Fruit fly (Drosophila melanogaster) whole organism, embryonic: ENCODE measurements around the gene Pss.
A peak's percentile ranks its signal among the peaks of the same experiment; 100 is the strongest.

Experiments
- Aef1 ChIP-seq: fragments of 200-800 bp; sonication (Bioruptor generic); IDR thresholded peaks from 3 replicates; pipeline ENCODE4 v1.3.6; 2022; ENCODE audit warnings: missing biosample characterization, missing genetic modification characterization
- CG10366 ChIP-seq: fragments of 200-800 bp; sonication (Bioruptor generic); IDR thresholded peaks from 2 replicates; pipeline ENCODE4 v1.3.6; 2022; ENCODE audit warnings: missing biosample characterization, missing genetic modification characterization
- CG11723 ChIP-seq: fragments of 200-800 bp; sonication (Bioruptor generic); optimal IDR thresholded peaks from 2 replicates; lab custom pipeline; 2017; ENCODE audit warnings: missing biosample characterization, mild to moderate bottlenecking, missing genetic modification characterization
- CG12659 ChIP-seq: fragments of 200-800 bp; sonication (Bioruptor generic); optimal IDR thresholded peaks from 3 replicates; lab custom pipeline; 2017; ENCODE audit warnings: mild to moderate bottlenecking, missing biosample characterization, missing genetic modification reagents, missing genetic modification characterization
- CG12769 ChIP-seq: fragments of 200-800 bp; sonication (Bioruptor generic); optimal IDR thresholded peaks from 2 replicates; lab custom pipeline; 2019; ENCODE audit warnings: missing biosample characterization, mild to moderate bottlenecking, missing genetic modification characterization, moderate library complexity
- CG13624 ChIP-seq: fragments of 200-800 bp; sonication (Bioruptor generic); optimal IDR thresholded peaks from 2 replicates; lab custom pipeline; 2016; ENCODE audit warnings: missing biosample characterization, missing genetic modification characterization
- CG1647 ChIP-seq: fragments of 200-800 bp; sonication (Bioruptor generic); optimal IDR thresholded peaks from 3 replicates; lab custom pipeline; 2016; ENCODE audit warnings: missing biosample characterization, missing genetic modification characterization
- CG18619 ChIP-seq: fragments of 200-800 bp; sonication (Bioruptor generic); optimal IDR thresholded peaks from 3 replicates; lab custom pipeline; 2017; ENCODE audit warnings: missing biosample characterization, mild to moderate bottlenecking, missing genetic modification characterization
- CG2129 ChIP-seq: fragments of 200-800 bp; sonication (Bioruptor generic); IDR thresholded peaks from 2 replicates; pipeline ENCODE4 v1.3.6; 2022; ENCODE audit warnings: missing biosample characterization, missing genetic modification characterization; ENCODE audit not compliant: partially characterized antibody
- CG4360 ChIP-seq: fragments of 200-800 bp; sonication (Bioruptor generic); IDR thresholded peaks from 2 replicates; pipeline ENCODE4 v1.3.6; 2022; ENCODE audit warnings: missing biosample characterization, missing genetic modification characterization
- CG6791 ChIP-seq: fragments of 200-800 bp; sonication (Bioruptor generic); IDR thresholded peaks from 3 replicates; pipeline ENCODE4 v1.3.6; 2022; ENCODE audit warnings: missing biosample characterization, missing genetic modification characterization; ENCODE audit not compliant: partially characterized antibody
- CG7556 ChIP-seq: fragments of 200-800 bp; sonication (Bioruptor generic); optimal IDR thresholded peaks from 2 replicates; lab custom pipeline; 2017; ENCODE audit warnings: missing biosample characterization, mild to moderate bottlenecking, missing genetic modification characterization
- CG7745 ChIP-seq: fragments of 200-800 bp; sonication (Bioruptor generic); optimal IDR thresholded peaks from 2 replicates; lab custom pipeline; 2018; ENCODE audit warnings: missing biosample characterization, mild to moderate bottlenecking, missing genetic modification characterization, moderate library complexity
- CG8089 ChIP-seq: fragments of 200-800 bp; sonication (Bioruptor generic); optimal IDR thresholded peaks from 3 replicates; lab custom pipeline; 2016; ENCODE audit warnings: missing biosample characterization, missing genetic modification characterization
- CG8281 ChIP-seq: fragments of 200-800 bp; sonication (Bioruptor generic); optimal IDR thresholded peaks from 2 replicates; lab custom pipeline; 2018; ENCODE audit warnings: missing biosample characterization, mild to moderate bottlenecking, missing genetic modification characterization, moderate library complexity
- CG9932 ChIP-seq: fragments of 200-800 bp; sonication (Bioruptor generic); IDR thresholded peaks from 2 replicates; pipeline ENCODE4 v1.3.6; 2022; ENCODE audit warnings: missing biosample characterization, missing genetic modification characterization
- D ChIP-seq, 2 experiments: fragments of 200-800 bp in 1 of 2; fragments of >200 bp in 1 of 2; sonication (Bioruptor generic) in 1 of 2; optimal IDR thresholded peaks; 2 replicates in 1 of 2; 3 replicates in 1 of 2; lab custom pipeline; 2017; ENCODE audit warnings: mild to moderate bottlenecking in 1 of 2, missing biosample characterization in 1 of 2, missing genetic modification characterization in 1 of 2, missing genetic modification reagents in 1 of 2
- Dfd ChIP-seq, 2 experiments: fragments of >200 bp; optimal IDR thresholded peaks; 2 replicates each; lab custom pipeline; 2017; ENCODE audit warnings: missing biosample characterization in 2 of 2, missing genetic modification characterization in 2 of 2
- Fer3 ChIP-seq: fragments of 200-800 bp; sonication (Bioruptor generic); optimal IDR thresholded peaks from 2 replicates; lab custom pipeline; 2018; ENCODE audit warnings: missing biosample characterization, mild to moderate bottlenecking, missing genetic modification characterization, moderate library complexity
- HmgD ChIP-seq: fragments of 200-800 bp; sonication (Bioruptor generic); optimal IDR thresholded peaks from 3 replicates; lab custom pipeline; 2016; ENCODE audit warnings: missing biosample characterization, missing genetic modification characterization
- MTF-1 ChIP-seq: fragments of 200-800 bp; sonication (Bioruptor generic); optimal IDR thresholded peaks from 2 replicates; lab custom pipeline; 2018; ENCODE audit warnings: missing biosample characterization, mild to moderate bottlenecking, missing genetic modification characterization, borderline replicate concordance
- Oaz ChIP-seq: fragments of 200-800 bp; sonication (Bioruptor generic); IDR thresholded peaks from 2 replicates; pipeline ENCODE4 v1.3.6; 2022; ENCODE audit warnings: missing biosample characterization, missing genetic modification characterization
- Oli ChIP-seq: fragments of 200-800 bp; sonication (Bioruptor generic); optimal IDR thresholded peaks from 2 replicates; lab custom pipeline; 2018; ENCODE audit warnings: missing biosample characterization, mild to moderate bottlenecking, missing genetic modification characterization, moderate library complexity
- Six4 ChIP-seq: fragments of 200-800 bp; sonication (Bioruptor generic); optimal IDR thresholded peaks from 2 replicates; lab custom pipeline; 2016; ENCODE audit warnings: missing biosample characterization, missing genetic modification characterization
- Sox100B ChIP-seq: fragments of 200-800 bp; sonication (Bioruptor generic); optimal IDR thresholded peaks from 3 replicates; lab custom pipeline; 2018; ENCODE audit warnings: missing biosample characterization, mild to moderate bottlenecking, missing genetic modification characterization
- TFAM ChIP-seq: fragments of 200-800 bp; sonication (Bioruptor generic); optimal IDR thresholded peaks from 2 replicates; lab custom pipeline; 2017; ENCODE audit warnings: missing biosample characterization, missing genetic modification characterization, inconsistent platforms
- Usf ChIP-seq: fragments of 200-800 bp; sonication (Bioruptor generic); optimal IDR thresholded peaks from 2 replicates; lab custom pipeline; 2017; ENCODE audit warnings: missing genotype, missing biosample characterization, missing genetic modification characterization
- Xrp1 ChIP-seq: fragments of 200-800 bp; sonication (Bioruptor generic); IDR thresholded peaks from 2 replicates; pipeline ENCODE4 v1.3.6; 2022; ENCODE audit warnings: missing biosample characterization, missing genetic modification characterization
- cato ChIP-seq: fragments of 200-800 bp; sonication (Bioruptor generic); optimal IDR thresholded peaks from 2 replicates; lab custom pipeline; 2016; ENCODE audit warnings: missing biosample characterization, missing genetic modification characterization, borderline replicate concordance
- chif ChIP-seq, 2 experiments: fragments of 200-800 bp; sonication (Bioruptor generic); optimal IDR thresholded peaks; 3 replicates each; lab custom pipeline; 2016; ENCODE audit warnings: missing biosample characterization in 2 of 2, missing genetic modification characterization in 2 of 2
- crc ChIP-seq: fragments of 200-800 bp; sonication (Bioruptor generic); optimal IDR thresholded peaks from 2 replicates; lab custom pipeline; 2016; ENCODE audit warnings: missing biosample characterization, missing genetic modification characterization
- emc ChIP-seq: fragments of 200-800 bp; sonication (Bioruptor generic); optimal IDR thresholded peaks from 2 replicates; lab custom pipeline; 2016; ENCODE audit warnings: missing biosample characterization, missing genetic modification characterization
- gcm ChIP-seq: fragments of 200-800 bp; sonication (Bioruptor generic); optimal IDR thresholded peaks from 2 replicates; lab custom pipeline; 2019; ENCODE audit warnings: missing biosample characterization, mild to moderate bottlenecking, missing genetic modification characterization, moderate library complexity
- lab ChIP-seq: fragments of 200-800 bp; sonication (Bioruptor generic); optimal IDR thresholded peaks from 3 replicates; lab custom pipeline; 2017; ENCODE audit warnings: missing biosample characterization, missing genetic modification characterization, mild to moderate bottlenecking, moderate library complexity, missing genetic modification reagents
- lov ChIP-seq, 2 experiments: fragments of 200-800 bp in 1 of 2; fragments of >200 bp in 1 of 2; sonication (Bioruptor generic) in 1 of 2; IDR thresholded peaks in 1 of 2; optimal IDR thresholded peaks in 1 of 2; 2 replicates in 1 of 2; 3 replicates in 1 of 2; pipeline versions ENCODE4 v1.3.6 to Lab custom; 2017 to 2022; ENCODE audit warnings: missing biosample characterization in 1 of 2, missing genetic modification characterization in 1 of 2
- luna ChIP-seq: fragments of 200-800 bp; sonication (Bioruptor generic); optimal IDR thresholded peaks from 2 replicates; lab custom pipeline; 2016; ENCODE audit warnings: missing biosample characterization, missing genetic modification characterization
- odd ChIP-seq: fragments of 200-800 bp; sonication (Bioruptor generic); optimal IDR thresholded peaks from 2 replicates; lab custom pipeline; 2017; ENCODE audit warnings: missing biosample characterization, mild to moderate bottlenecking, missing genetic modification characterization
- pita ChIP-seq: fragments of 200-800 bp; sonication (Bioruptor generic); optimal IDR thresholded peaks from 2 replicates; lab custom pipeline; 2017; ENCODE audit warnings: missing biosample characterization, mild to moderate bottlenecking, missing genetic modification characterization
- row ChIP-seq: fragments of 200-800 bp; sonication (Bioruptor generic); IDR thresholded peaks from 3 replicates; pipeline ENCODE4 v1.3.6; 2022; ENCODE audit warnings: missing biosample characterization, missing genetic modification characterization
- sim ChIP-seq: fragments of 200-800 bp; sonication (Bioruptor generic); IDR thresholded peaks from 2 replicates; pipeline ENCODE4 v1.3.6; 2022; ENCODE audit warnings: missing biosample characterization, missing genetic modification characterization
- sisA ChIP-seq: fragments of 200-800 bp; sonication (Bioruptor generic); IDR thresholded peaks from 2 replicates; pipeline ENCODE4 v1.3.6; 2022; ENCODE audit warnings: missing biosample characterization, missing genetic modification characterization
- slbo ChIP-seq: fragments of 200-800 bp; sonication (Bioruptor generic); IDR thresholded peaks from 2 replicates; pipeline ENCODE4 v1.3.6; 2022; ENCODE audit warnings: missing biosample characterization, missing genetic modification characterization
- trem ChIP-seq: fragments of 200-800 bp; optimal IDR thresholded peaks from 3 replicates; lab custom pipeline; 2019; ENCODE audit warnings: missing biosample characterization, mild to moderate bottlenecking, missing genetic modification characterization, moderate library complexity
- tup ChIP-seq: fragments of 200-800 bp; sonication (Bioruptor generic); optimal IDR thresholded peaks from 2 replicates; lab custom pipeline; 2016; ENCODE audit warnings: missing biosample characterization, mild to moderate bottlenecking, missing genetic modification characterization, moderate library complexity
- vfl ChIP-seq: fragments of 200-800 bp; sonication (Bioruptor generic); optimal IDR thresholded peaks from 2 replicates; lab custom pipeline; 2016; ENCODE audit warnings: missing biosample characterization, missing genetic modification characterization
- wek ChIP-seq: fragments of 200-800 bp; sonication (Bioruptor generic); optimal IDR thresholded peaks from 3 replicates; lab custom pipeline; 2018; ENCODE audit warnings: missing biosample characterization, mild to moderate bottlenecking, missing genetic modification characterization, moderate library complexity
- zen ChIP-seq: fragments of 200-800 bp; sonication (Bioruptor generic); optimal IDR thresholded peaks from 3 replicates; lab custom pipeline; 2018; ENCODE audit warnings: missing biosample characterization, mild to moderate bottlenecking, missing genetic modification characterization, moderate library complexity

Gene Pss

dm6 chr3L:20540182-20540974 is 14.4 kb upstream of the Pss start, which contains the start of gene Rcd2 (continued):
- TF ChIP-seq sim (GFP tag; lab: Robert Waterston, UW), result no peak
- TF ChIP-seq cato (GFP tag; lab: Kevin White, UChicago), result no peak
- TF ChIP-seq crc (GFP tag; lab: Kevin White, UChicago), result peak; percentile 44
- peak; percentile 34 for TF ChIP-seq TFAM (GFP tag; lab: Kevin White, UChicago)
- TF ChIP-seq pita (GFP tag; lab: Kevin White, UChicago), result no peak
- peak; percentile 61 for TF ChIP-seq CG10366
- peak; percentile 80 for TF ChIP-seq CG18619 (GFP tag; lab: Kevin White, UChicago)
- TF ChIP-seq CG6791, result peak; percentile 90
- TF ChIP-seq CG7556 (GFP tag; lab: Kevin White, UChicago), result peak; percentile 89
- TF ChIP-seq CG12659 (GFP tag; lab: Kevin White, UChicago), result peak; percentile 95
- TF ChIP-seq CG1647 (GFP tag; lab: Kevin White, UChicago), result no peak
- peak; percentile 90 for TF ChIP-seq Sox100B
- TF ChIP-seq CG7745 (tag; lab: Kevin White, UChicago), result no peak
- peak; percentile 77 for TF ChIP-seq Xrp1
- TF ChIP-seq D (optimal IDR thresholded peaks at IDR 0.05; lab: Kevin White, UChicago), result no peak
- TF ChIP-seq D (GFP tag; optimal IDR thresholded peaks at IDR 0.05; lab: Kevin White, UChicago), result peak; percentile 15
- TF ChIP-seq CG2129 (GFP tag; lab: Robert Waterston, UW), result peak; percentile 64; the same call in 1 of the 2 replicates
- peak; percentile 88 for TF ChIP-seq odd (GFP tag; lab: Kevin White, UChicago)
- peak; percentile 84 for TF ChIP-seq CG12769 (tag; lab: Kevin White, UChicago)
- peak; percentile 94 for TF ChIP-seq lab (GFP tag; lab: Kevin White, UChicago)
- peak in 1 of 2 experiments; percentile 47 for TF ChIP-seq chif (GFP tag; optimal IDR thresholded peaks at IDR 0.05; lab: Kevin White, UChicago)
- TF ChIP-seq trem (tag; lab: Kevin White, UChicago), result peak; percentile 39
- peak; percentile 43 for TF ChIP-seq zen (tag; lab: Kevin White, UChicago)
- peak; percentile 86 for TF ChIP-seq CG9932 (GFP tag; lab: Robert Waterston, UW)
- peak; percentile 30 for TF ChIP-seq vfl (GFP tag; lab: Kevin White, UChicago)
- no peak for TF ChIP-seq Usf (GFP tag; lab: Kevin White, UChicago)
- TF ChIP-seq Dfd (GFP tag; optimal IDR thresholded peaks at IDR 0.05; lab: Kevin White, UChicago), result no peak
- TF ChIP-seq CG4360, result no peak
- peak; percentile 55 for TF ChIP-seq MTF-1 (GFP tag; lab: Kevin White, UChicago)
- TF ChIP-seq tup, result no peak
- peak; percentile 83 for TF ChIP-seq gcm (GFP tag; lab: Kevin White, UChicago)
- peak; percentile 88 for TF ChIP-seq row (GFP tag; lab: Robert Waterston, UW)
- peak; percentile 57 for TF ChIP-seq emc (GFP tag; lab: Kevin White, UChicago)
- TF ChIP-seq Aef1 (GFP tag; lab: Robert Waterston, UW), result peak; percentile 61
- peak; percentile 93 for TF ChIP-seq Fer3 (tag; lab: Kevin White, UChicago)
- no peak for TF ChIP-seq sisA (GFP tag; lab: Robert Waterston, UW)
- TF ChIP-seq CG8281 (tag; lab: Kevin White, UChicago), result peak; percentile 61
- TF ChIP-seq luna (GFP tag; lab: Kevin White, UChicago), result no peak
- TF ChIP-seq Oaz (GFP tag; lab: Robert Waterston, UW), result peak; percentile 68
- no peak for TF ChIP-seq HmgD (GFP tag; lab: Kevin White, UChicago)
- TF ChIP-seq slbo, result peak; percentile 76
- no peak for TF ChIP-seq CG8089 (GFP tag; lab: Kevin White, UChicago)
- TF ChIP-seq Six4 (GFP tag; lab: Kevin White, UChicago), result no peak
- TF ChIP-seq lov (optimal IDR thresholded peaks at IDR 0.05; lab: Kevin White, UChicago), result no peak
- peak; percentile 47; the same call in 1 of the 3 replicates for TF ChIP-seq lov (GFP tag; IDR thresholded peaks at IDR 0.05; lab: Robert Waterston, UW)
- TF ChIP-seq CG13624 (GFP tag; lab: Kevin White, UChicago), result peak; percentile 95
- TF ChIP-seq CG11723 (GFP tag; lab: Kevin White, UChicago), result peak; percentile 43
- TF ChIP-seq Oli (tag; lab: Kevin White, UChicago), result peak; percentile 80
- TF ChIP-seq wek (GFP tag; lab: Kevin White, UChicago), result peak; percentile 37
